Worm (Caenorhabditis elegans): Measurements from ENCODE around the gene D1005.10.

DNA sequence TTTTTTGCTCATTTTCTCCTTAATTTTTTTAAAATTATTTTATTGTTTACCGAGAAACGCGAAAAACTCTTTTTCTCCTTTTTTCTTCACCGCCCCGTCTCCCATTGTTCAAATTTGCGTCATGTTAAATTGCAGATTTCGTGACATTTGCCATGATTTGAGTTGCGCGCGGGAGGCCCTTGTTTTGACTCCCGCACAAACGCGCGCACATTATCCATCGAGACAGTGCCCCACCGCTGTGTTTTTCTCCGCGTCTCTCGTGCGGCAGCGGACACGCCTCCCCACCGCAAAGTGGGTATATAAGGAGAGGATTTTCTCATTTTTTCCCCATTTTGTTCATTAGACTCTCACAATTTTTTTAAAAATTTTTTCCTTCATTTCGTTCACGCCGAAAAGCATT is 10.0 kb downstream of the D1005.10 start:
- TF ChIP-seq ces-1 (GFP tag; optimal IDR thresholded peaks at IDR 0.05), result no peak
- no peak for TF ChIP-seq unc-62 (GFP tag; optimal IDR thresholded peaks at IDR 0.05)
- no peak for TF ChIP-seq ztf-11 (tag; optimal IDR thresholded peaks at IDR 0.05)
- no peak for TF ChIP-seq mab-5 (tag; optimal IDR thresholded peaks at IDR 0.05)
- TF ChIP-seq pha-4 (tag; optimal IDR thresholded peaks at IDR 0.05), result no peak
- TF ChIP-seq snpc-4 (tag; optimal IDR thresholded peaks at IDR 0.05), result no peak
- no peak for TF ChIP-seq elt-3 (tag; optimal IDR thresholded peaks at IDR 0.05)
- TF ChIP-seq elt-1 (tag; optimal IDR thresholded peaks at IDR 0.05; ENCODE audit: borderline replicate concordance, insufficient read depth), result no peak
- TF ChIP-seq nhr-28 (tag; optimal IDR thresholded peaks at IDR 0.05), result no peak
- TF ChIP-seq nhr-12 (tag; optimal IDR thresholded peaks at IDR 0.05), result no peak
- TF ChIP-seq sptf-1 (tag; optimal IDR thresholded peaks at IDR 0.05), result no peak
- TF ChIP-seq nhr-76 (tag; optimal IDR thresholded peaks at IDR 0.05), result no peak
- no peak for TF ChIP-seq blmp-1 (tag; optimal IDR thresholded peaks at IDR 0.05)
